Fruit fly (Drosophila melanogaster): ENCODE results near the gene CG4607.

CG4607 gene

DNA sequence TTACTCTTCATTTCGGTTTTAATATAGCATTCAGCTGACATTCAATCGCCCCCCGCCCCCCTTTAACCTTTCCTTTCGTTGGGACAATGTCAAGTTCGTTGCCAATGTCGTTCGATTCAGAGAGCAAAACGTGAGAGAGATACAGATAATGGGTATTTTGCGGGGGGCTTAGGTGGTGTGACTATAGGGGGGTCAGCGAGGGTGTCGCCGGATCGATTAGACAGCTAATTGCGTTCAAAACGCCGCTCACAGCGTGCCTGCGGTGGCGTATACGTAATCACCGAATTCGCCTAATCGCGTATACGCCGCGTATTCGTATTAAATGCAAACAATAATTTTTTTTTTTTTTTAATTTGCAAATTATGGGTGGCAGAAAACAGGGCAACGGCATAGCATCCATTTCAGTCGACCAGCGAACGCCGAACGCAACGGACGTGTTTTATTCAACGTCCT, at the start of gene CG4607:
Gene CG4607, plus strand, starts transcription at position 403 of the 453 bp plus-strand sequence.
- TF ChIP-seq noc (tag; optimal IDR thresholded peaks at IDR 0.05), result peak; percentile 16

dm6 chrX:7034892-7035291, 34.3 kb upstream of the CG4607 start:
- no peak for TF ChIP-seq noc (tag; optimal IDR thresholded peaks at IDR 0.05)

DNA sequence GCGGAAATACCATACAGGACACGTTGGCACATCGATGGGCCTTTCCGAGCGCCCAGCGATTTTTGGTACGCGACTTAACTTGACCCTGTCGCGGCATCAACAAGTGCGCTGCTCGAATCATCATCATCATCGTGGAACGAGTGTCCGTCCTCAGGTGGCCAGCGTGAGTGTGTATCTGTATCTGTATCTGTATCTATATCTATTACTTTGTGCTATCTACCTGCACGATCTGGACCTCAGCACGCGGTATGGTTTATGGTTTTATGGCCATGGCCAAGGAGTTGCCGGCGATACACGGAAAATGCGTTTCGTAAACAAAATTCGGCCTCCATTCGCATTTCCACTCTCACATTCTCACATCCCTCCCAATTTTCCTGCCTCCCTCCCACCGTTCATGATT, 32.2 kb upstream of the CG4607 start:
- no peak for TF ChIP-seq noc (tag; optimal IDR thresholded peaks at IDR 0.05)

DNA sequence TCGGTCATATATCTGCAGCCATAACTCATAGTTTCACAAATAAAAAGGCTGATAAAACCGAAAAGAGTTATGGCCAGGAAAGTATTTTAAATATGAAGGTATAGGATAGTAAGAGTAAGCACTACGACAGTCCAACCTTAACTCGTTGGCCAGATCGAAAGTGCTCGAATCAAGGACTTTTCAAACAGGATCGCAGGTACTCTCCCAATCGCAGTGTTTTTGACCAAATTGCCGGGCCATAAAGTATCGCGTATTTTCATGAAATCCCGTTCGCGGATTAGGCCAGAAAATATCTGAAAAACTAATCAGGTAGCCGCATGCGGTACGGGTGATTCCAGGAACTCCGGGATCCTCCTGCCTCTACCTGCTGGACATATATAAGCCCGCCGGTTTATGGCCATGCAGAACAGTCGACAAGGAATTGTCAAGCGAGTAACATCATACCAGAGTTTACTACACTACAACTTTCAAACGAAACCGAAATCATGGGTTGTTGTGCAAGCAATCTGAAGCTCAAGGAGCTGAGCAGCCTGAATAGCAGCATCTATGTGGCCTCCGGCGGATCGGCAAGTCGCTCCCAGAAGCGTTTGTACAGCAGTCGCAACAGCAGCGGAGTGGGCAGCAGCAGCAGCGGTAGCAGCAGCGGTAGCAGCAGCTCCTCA, 28.9 kb upstream of the CG4607 start, which contains the start of gene CG14427:
Gene CG14427, plus strand, starts transcription at position 399 of the 662 bp plus-strand sequence.
- TF ChIP-seq noc (tag; optimal IDR thresholded peaks at IDR 0.05), result no peak

DNA sequence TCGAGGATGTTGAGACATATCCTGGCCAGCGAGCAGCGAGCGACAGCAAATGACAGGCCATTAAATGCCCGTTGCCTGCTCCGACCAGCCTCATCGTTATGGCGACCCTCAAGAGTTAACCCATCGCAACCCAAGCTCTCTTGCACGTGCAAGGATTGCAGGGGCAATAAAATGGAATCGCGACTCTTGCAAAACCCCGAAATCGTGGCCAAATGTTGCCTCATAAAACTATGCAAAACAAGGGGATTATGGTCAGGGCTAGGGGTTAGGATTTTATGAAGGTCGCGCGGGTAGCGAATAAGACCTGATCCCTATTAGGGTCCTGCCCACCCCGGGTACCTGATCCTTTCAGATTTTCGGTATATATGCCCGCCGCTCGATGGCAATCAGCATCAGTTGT, 20.1 kb upstream of the CG4607 start, which contains the start of gene nullo:
Gene nullo, plus strand, starts transcription at position 390 of the 400 bp plus-strand sequence.
- no peak for TF ChIP-seq noc (tag; optimal IDR thresholded peaks at IDR 0.05)

DNA sequence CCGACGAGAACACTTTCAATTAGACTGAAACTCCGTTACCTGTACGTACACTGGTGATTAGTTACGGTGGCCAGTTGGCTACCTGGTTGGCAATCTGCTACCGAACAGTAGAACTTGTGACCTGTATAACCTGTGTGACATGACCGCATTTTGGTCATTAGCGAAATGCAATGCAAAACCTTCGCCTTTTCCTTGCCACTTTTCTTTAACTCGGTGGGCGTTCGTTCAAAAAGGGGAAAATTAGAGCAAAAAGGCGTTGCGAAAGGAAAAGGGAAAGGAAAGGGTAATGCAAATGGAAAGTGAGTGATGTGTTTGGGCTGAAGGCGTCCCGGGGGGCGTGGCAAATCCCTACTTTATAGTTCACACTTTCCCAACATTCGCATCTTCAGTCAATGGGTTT, 10.2 kb upstream of the CG4607 start:
- TF ChIP-seq noc (tag; optimal IDR thresholded peaks at IDR 0.05), result no peak

DNA sequence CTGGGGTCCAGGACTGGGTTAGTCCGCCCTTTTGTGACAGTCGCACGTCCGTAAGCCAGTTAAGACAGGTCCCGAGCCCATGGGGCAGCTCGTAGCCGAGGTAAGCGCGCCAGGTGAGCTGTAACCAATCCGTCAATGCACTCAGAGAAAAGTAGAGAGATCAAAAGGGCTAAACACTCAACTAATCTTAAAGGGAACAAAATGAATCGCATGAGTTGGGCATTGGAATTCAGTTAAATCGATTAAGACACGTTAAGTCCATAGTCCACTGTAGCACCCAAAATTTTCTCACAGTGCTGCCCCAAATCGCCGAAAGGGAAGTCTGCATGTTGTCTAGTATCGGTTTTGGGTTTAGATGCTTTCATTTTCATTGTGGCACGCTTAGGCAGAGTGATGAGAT, 5.7 kb upstream of the CG4607 start:
- TF ChIP-seq noc (tag; optimal IDR thresholded peaks at IDR 0.05), result no peak

dm6 chrX:7065835-7066234, 3.4 kb upstream of the CG4607 start, which contains the start of gene CG12541:
CG12541 (minus strand) TSS chrX:7066052.
- TF ChIP-seq noc (tag; optimal IDR thresholded peaks at IDR 0.05), result no peak

- TF ChIP-seq noc (tag; optimal IDR thresholded peaks at IDR 0.05), result no peak
Observed at dm6 chrX:7066608-7067007, 2.6 kb upstream of the CG4607 start.

DNA sequence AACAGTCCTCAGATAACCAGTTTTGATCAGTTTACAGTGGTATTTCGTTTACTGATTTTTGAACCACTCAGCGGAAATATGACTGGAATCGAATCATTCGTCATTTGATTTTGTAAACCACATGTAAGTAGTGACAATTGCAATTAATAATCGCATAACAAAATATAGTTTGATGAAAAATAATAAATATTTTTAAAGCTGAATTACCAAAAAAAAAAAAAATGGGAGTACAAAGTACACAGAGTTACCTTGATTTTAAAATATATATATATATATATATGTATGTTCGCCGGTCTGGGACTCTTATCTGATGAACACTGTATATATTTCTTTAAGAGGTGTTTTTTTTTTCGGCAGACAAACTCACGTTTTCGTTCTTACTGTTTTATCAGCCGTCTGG, 2.0 kb upstream of the CG4607 start:
- TF ChIP-seq noc (tag; optimal IDR thresholded peaks at IDR 0.05), result peak; percentile 45

- peak; percentile 15 for TF ChIP-seq noc (tag; optimal IDR thresholded peaks at IDR 0.05)
Observed at dm6 chrX:7068088-7068487, 1.1 kb upstream of the CG4607 start.

- no peak for TF ChIP-seq noc (tag; optimal IDR thresholded peaks at IDR 0.05)
Observed at dm6 chrX:7073234-7073878, 4.1 kb downstream of the CG4607 start.

DNA sequence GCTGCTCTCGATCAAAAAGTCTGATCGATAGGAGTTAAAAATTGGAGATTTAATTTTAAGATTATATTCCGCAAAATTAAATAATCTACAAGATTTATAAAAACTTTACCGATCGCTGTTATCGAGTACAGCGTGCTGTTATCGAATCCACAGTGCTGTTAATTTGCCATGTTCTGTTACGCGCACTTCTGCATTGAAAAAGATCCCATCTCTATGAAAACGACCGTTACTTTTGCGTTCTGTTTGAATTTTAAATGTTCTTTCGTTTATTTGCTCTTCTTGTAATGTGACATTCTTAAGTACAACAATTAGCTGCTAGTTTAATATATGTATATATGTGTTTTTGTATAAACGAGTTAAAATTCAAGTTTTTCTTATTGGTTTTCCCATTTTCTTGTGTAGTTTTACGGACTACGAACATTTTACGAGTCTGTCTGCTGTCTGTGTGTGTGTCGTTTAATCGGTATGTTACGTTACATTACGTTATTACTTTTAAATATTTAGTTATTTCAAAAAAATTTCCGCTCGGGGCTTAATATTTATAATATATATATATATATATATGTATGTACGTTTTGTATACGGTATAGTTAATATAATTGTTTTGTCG, 5.2 kb downstream of the CG4607 start:
- no peak for TF ChIP-seq noc (tag; optimal IDR thresholded peaks at IDR 0.05)

- no peak for TF ChIP-seq noc (tag; optimal IDR thresholded peaks at IDR 0.05)
Observed at dm6 chrX:7082407-7082806, 13.2 kb downstream of the CG4607 start.

DNA sequence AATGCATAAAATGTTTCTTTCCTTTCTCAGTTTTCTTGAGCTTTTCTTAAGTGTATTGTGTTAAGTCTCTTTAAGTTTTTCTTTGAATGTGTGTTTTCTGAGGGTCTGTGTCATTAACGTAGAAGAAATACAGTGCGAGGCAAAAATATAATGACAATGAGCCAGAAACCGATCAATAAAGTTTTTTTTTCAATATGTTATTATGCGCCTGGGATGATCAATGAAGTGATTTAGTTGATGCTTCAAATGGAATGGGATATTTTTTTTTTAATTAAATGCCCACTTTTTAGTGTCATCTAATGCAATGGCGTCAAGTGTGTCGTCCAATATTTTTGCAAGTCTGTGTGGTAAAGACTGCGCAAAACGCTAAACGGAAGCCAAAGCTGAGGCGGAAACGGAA, 17.3 kb downstream of the CG4607 start:
- no peak for TF ChIP-seq noc (tag; optimal IDR thresholded peaks at IDR 0.05)

DNA sequence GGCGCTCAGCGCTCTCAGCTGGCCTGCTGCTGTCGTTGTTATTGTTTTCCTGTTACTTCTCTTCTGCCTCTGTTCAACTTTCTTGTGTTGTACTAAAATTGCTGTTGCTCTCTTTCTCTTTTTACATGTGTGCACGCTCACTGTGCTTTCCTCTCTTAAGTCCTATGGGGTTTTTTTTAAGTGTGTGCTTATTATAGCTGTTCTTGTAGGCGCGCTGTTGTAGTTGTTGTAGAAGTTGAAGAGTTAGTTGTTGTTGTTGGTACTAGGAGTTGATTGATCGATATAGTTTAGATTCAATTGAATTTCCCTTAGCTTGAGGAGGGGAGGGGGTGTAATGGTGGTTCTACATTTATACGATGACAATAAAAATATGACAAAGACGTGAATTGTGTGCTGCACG, 22.7 kb downstream of the CG4607 start:
- no peak for TF ChIP-seq noc (tag; optimal IDR thresholded peaks at IDR 0.05)

DNA sequence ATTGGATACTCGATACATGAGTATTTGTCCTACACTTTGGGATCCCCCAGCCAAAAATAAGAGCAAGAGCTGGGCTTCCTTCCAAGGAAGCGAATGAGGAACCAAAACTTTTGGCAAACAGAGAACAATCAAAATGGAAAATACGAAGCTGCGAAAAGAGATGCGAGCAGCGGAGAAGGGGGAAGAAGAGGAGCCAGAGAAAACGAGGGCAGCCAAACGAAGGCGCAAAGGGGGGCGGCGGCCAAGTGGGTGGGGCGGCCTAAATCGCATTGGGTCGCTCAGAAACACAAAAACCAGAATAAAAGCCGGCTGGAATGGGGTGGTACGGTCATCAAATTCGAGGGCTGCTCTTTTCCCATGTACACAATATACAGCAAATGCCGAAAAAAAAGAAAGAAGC, 25.0 kb downstream of the CG4607 start:
- TF ChIP-seq noc (tag; optimal IDR thresholded peaks at IDR 0.05), result no peak

Measured in whole organism, larva.